Worm (Caenorhabditis elegans) whole organism, L1 larva: ENCODE measurements around the gene hpr-9.

Experiments used
- F16B12.6 ChIP-seq: fragments of 150-350 bp; optimal IDR thresholded peaks from 2 replicates; lab custom pipeline; 2014; ENCODE audit warnings: missing biosample characterization, missing genetic modification characterization
- Y116A8C.19 ChIP-seq: sonication (generic microtip); optimal IDR thresholded peaks from 2 replicates; lab custom pipeline; 2016; ENCODE audit warnings: missing compliant biosample characterization, missing genetic modification characterization, borderline replicate concordance
- alr-1 ChIP-seq: fragments of 200-800 bp; sonication (Bioruptor generic); optimal IDR thresholded peaks from 2 replicates; lab custom pipeline; 2018; ENCODE audit warnings: borderline replicate concordance, mild to moderate bottlenecking, missing genetic modification characterization, missing compliant biosample characterization
- ama-1 ChIP-seq: fragments of 150-350 bp; optimal IDR thresholded peaks from 2 replicates; lab custom pipeline; 2014
- ceh-63 ChIP-seq: fragments of 200-800 bp; sonication (Bioruptor generic); optimal IDR thresholded peaks from 2 replicates; lab custom pipeline; 2018; ENCODE audit warnings: mild to moderate bottlenecking, missing genetic modification characterization, missing compliant biosample characterization
- ceh-8 ChIP-seq: fragments of 200-800 bp; sonication (Bioruptor generic); optimal IDR thresholded peaks from 2 replicates; lab custom pipeline; 2018; ENCODE audit warnings: mild to moderate bottlenecking, missing genetic modification characterization, moderate library complexity, missing compliant biosample characterization
- ceh-90 ChIP-seq: sonication (generic microtip); optimal IDR thresholded peaks from 2 replicates; lab custom pipeline; 2016; ENCODE audit warnings: missing genetic modification characterization, missing compliant biosample characterization
- ces-1 ChIP-seq: fragments of 150-350 bp; optimal IDR thresholded peaks from 2 replicates; lab custom pipeline; 2014; ENCODE audit warnings: missing biosample characterization, missing genetic modification reagents, missing genetic modification characterization
- dpl-1 ChIP-seq, 3 experiments: fragments of 150-350 bp in 2 of 3; sonication (generic microtip) in 1 of 3; optimal IDR thresholded peaks; 2 replicates each; lab custom pipeline; 2014 to 2017; ENCODE audit warnings: missing biosample characterization in 3 of 3, missing genetic modification characterization in 3 of 3, missing genetic modification reagents in 3 of 3
- dsc-1 ChIP-seq: sonication (generic microtip); optimal IDR thresholded peaks from 2 replicates; lab custom pipeline; 2016; ENCODE audit warnings: mild to moderate bottlenecking, missing genetic modification characterization, missing compliant biosample characterization
- egl-27 ChIP-seq, 2 experiments: fragments of 150-350 bp in 1 of 2; sonication (generic microtip); optimal IDR thresholded peaks; 3 replicates each; lab custom pipeline; 2017 to 2018; ENCODE audit warnings: missing biosample characterization in 2 of 2, missing genetic modification characterization in 2 of 2, missing genetic modification reagents in 2 of 2
- fkh-8 ChIP-seq: sonication (generic microtip); optimal IDR thresholded peaks from 2 replicates; lab custom pipeline; 2016; ENCODE audit warnings: mild to moderate bottlenecking, missing genetic modification characterization, missing compliant biosample characterization
- grh-1 ChIP-seq: fragments of 200-800 bp; sonication (Bioruptor generic); IDR thresholded peaks from 2 replicates; pipeline ENCODE4 v1.3.6; 2022; ENCODE audit warnings: missing genetic modification reagents, missing genetic modification characterization, missing compliant biosample characterization
- hpl-2 ChIP-seq: fragments of 150-350 bp; optimal IDR thresholded peaks from 2 replicates; lab custom pipeline; 2014; ENCODE audit warnings: missing biosample characterization, missing genetic modification reagents, missing genetic modification characterization
- irx-1 ChIP-seq: sonication (generic microtip); optimal IDR thresholded peaks from 2 replicates; lab custom pipeline; 2016; ENCODE audit warnings: missing genetic modification characterization, missing compliant biosample characterization
- isw-1 ChIP-seq: fragments of 200-800 bp; sonication (Bioruptor generic); IDR thresholded peaks from 2 replicates; pipeline ENCODE4 v1.3.6; 2022; ENCODE audit warnings: missing genetic modification characterization, missing compliant biosample characterization
- lin-15B ChIP-seq: fragments of 150-350 bp; sonication (generic microtip); optimal IDR thresholded peaks from 3 replicates; lab custom pipeline; 2014; ENCODE audit warnings: missing biosample characterization, missing genetic modification characterization
- lin-35 ChIP-seq, 2 experiments: fragments of 150-350 bp; optimal IDR thresholded peaks; 2 replicates each; lab custom pipeline; 2014; ENCODE audit warnings: missing biosample characterization in 2 of 2, missing genetic modification characterization in 2 of 2, missing genetic modification reagents in 2 of 2
- lin-39 ChIP-seq: fragments of 150-350 bp; optimal IDR thresholded peaks from 2 replicates; lab custom pipeline; 2014; ENCODE audit warnings: missing biosample characterization, missing genetic modification reagents, missing genetic modification characterization
- lir-3 ChIP-seq: sonication (generic microtip); optimal IDR thresholded peaks from 2 replicates; lab custom pipeline; 2016; ENCODE audit warnings: mild to moderate bottlenecking, missing genetic modification characterization, moderate library complexity, missing compliant biosample characterization; ENCODE audit not compliant: poor library complexity
- mdl-1 ChIP-seq, 2 experiments: fragments of 150-350 bp; optimal IDR thresholded peaks; 2 replicates each; lab custom pipeline; 2014 to 2017; ENCODE audit warnings: missing biosample characterization in 2 of 2, missing genetic modification characterization in 2 of 2, inconsistent platforms in 1 of 2
- mef-2 ChIP-seq: fragments of 150-350 bp; optimal IDR thresholded peaks from 2 replicates; lab custom pipeline; 2014; ENCODE audit warnings: missing biosample characterization, missing genetic modification characterization
- nhr-11 ChIP-seq: fragments of 150-350 bp; optimal IDR thresholded peaks from 2 replicates; lab custom pipeline; 2014; ENCODE audit warnings: missing biosample characterization, missing genetic modification characterization
- nhr-19 ChIP-seq: fragments of 200-800 bp; sonication (Bioruptor generic); conservative IDR thresholded peaks from 2 replicates; pipeline ENCODE4 v1.3.6; 2022; ENCODE audit warnings: missing genetic modification characterization, missing compliant biosample characterization
- nhr-28 ChIP-seq: fragments of 150-350 bp; optimal IDR thresholded peaks from 2 replicates; lab custom pipeline; 2014; ENCODE audit warnings: missing biosample characterization, missing genetic modification characterization
- nhr-47 ChIP-seq: sonication (generic microtip); optimal IDR thresholded peaks from 2 replicates; lab custom pipeline; 2016; ENCODE audit warnings: mild to moderate bottlenecking, missing genetic modification characterization, moderate library complexity, missing compliant biosample characterization
- nhr-71 ChIP-seq: sonication (generic microtip); optimal IDR thresholded peaks from 2 replicates; lab custom pipeline; 2016; ENCODE audit warnings: mild to moderate bottlenecking, missing genetic modification characterization, moderate library complexity, missing compliant biosample characterization
- nhr-77 ChIP-seq: fragments of 150-350 bp; optimal IDR thresholded peaks from 2 replicates; lab custom pipeline; 2014; ENCODE audit warnings: missing biosample characterization, missing genetic modification characterization
- nhr-84 ChIP-seq: sonication (generic microtip); optimal IDR thresholded peaks from 2 replicates; lab custom pipeline; 2017; ENCODE audit warnings: missing biosample characterization, missing genetic modification characterization
- pax-3 ChIP-seq: fragments of 200-800 bp; sonication (Bioruptor generic); optimal IDR thresholded peaks from 2 replicates; lab custom pipeline; 2018; ENCODE audit warnings: mild to moderate bottlenecking, missing genetic modification characterization, moderate library complexity, missing compliant biosample characterization
- pqm-1 ChIP-seq: sonication (generic microtip); optimal IDR thresholded peaks from 3 replicates; lab custom pipeline; 2017; ENCODE audit warnings: missing biosample characterization, missing genetic modification characterization
- skn-1 ChIP-seq: fragments of 150-350 bp; optimal IDR thresholded peaks from 2 replicates; lab custom pipeline; 2014; ENCODE audit warnings: missing biosample characterization, missing genetic modification characterization
- snpc-4 ChIP-seq: fragments of 150-350 bp; optimal IDR thresholded peaks from 2 replicates; lab custom pipeline; 2014; ENCODE audit warnings: missing biosample characterization, missing genetic modification characterization
- sox-4 ChIP-seq: sonication (generic microtip); optimal IDR thresholded peaks from 2 replicates; lab custom pipeline; 2016; ENCODE audit warnings: missing genetic modification characterization, missing compliant biosample characterization
- sptf-1 ChIP-seq: fragments of 150-350 bp; optimal IDR thresholded peaks from 2 replicates; lab custom pipeline; 2014; ENCODE audit warnings: missing biosample characterization, missing genetic modification characterization
- swsn-7 ChIP-seq: sonication (generic microtip); optimal IDR thresholded peaks from 2 replicates; lab custom pipeline; 2016; ENCODE audit warnings: missing genetic modification characterization, missing compliant biosample characterization
- tbx-2 ChIP-seq: sonication (generic microtip); optimal IDR thresholded peaks from 2 replicates; lab custom pipeline; 2016; ENCODE audit warnings: missing genetic modification characterization, missing compliant biosample characterization
- unc-130 ChIP-seq: fragments of 150-350 bp; optimal IDR thresholded peaks from 2 replicates; lab custom pipeline; 2017; ENCODE audit warnings: missing biosample characterization, missing genetic modification characterization, inconsistent platforms
- unc-30 ChIP-seq: sonication (generic microtip); optimal IDR thresholded peaks from 2 replicates; lab custom pipeline; 2017; ENCODE audit warnings: missing biosample characterization, missing genetic modification characterization
- unc-62 ChIP-seq: fragments of 150-350 bp; optimal IDR thresholded peaks from 2 replicates; lab custom pipeline; 2014; ENCODE audit warnings: missing biosample characterization, missing genetic modification reagents, missing genetic modification characterization
- unc-98 ChIP-seq: fragments of 200-800 bp; sonication (Bioruptor generic); IDR thresholded peaks from 2 replicates; pipeline ENCODE4 v1.3.6; 2022; ENCODE audit warnings: missing genetic modification characterization, missing compliant biosample characterization
- vab-15 ChIP-seq: sonication (generic microtip); optimal IDR thresholded peaks from 2 replicates; lab custom pipeline; 2017; ENCODE audit warnings: missing genotype, mild to moderate bottlenecking, missing genetic modification characterization, missing compliant biosample characterization
- zag-1 ChIP-seq: fragments of 150-350 bp; optimal IDR thresholded peaks from 2 replicates; lab custom pipeline; 2014; ENCODE audit warnings: missing biosample characterization, missing genetic modification characterization
- ztf-11 ChIP-seq, 2 experiments: sonication (generic microtip); optimal IDR thresholded peaks; 2 replicates each; lab custom pipeline; 2016 to 2017; ENCODE audit warnings: missing genetic modification characterization in 2 of 2, missing biosample characterization in 1 of 2, missing compliant biosample characterization in 1 of 2
- ztf-4 ChIP-seq: fragments of 150-350 bp; optimal IDR thresholded peaks from 2 replicates; lab custom pipeline; 2014; ENCODE audit warnings: missing biosample characterization, missing genetic modification characterization

hpr-9 gene

DNA sequence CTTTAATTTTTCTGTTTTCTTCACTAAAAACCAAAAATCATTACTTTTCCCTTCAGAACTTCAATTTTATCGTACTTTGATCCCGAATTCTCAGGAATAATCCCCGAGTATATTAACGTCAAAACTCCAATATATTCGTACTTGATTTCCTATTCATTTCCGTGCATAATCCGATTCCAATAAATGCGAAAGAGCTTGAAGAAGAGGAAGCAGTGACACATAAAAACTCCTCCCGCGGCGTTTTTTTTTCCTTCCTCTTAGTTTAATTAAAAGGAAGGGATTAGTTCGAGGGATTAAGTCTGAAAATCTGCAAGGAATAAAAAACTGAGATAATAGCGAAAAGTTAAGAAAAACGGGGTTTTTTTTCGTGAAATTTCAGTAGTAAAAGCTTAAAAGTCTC lies 20.5 kb upstream of the hpr-9 start (continued):
- TF ChIP-seq unc-130 (tag; lab: Kevin White, UChicago) = no peak
- no peak for TF ChIP-seq mef-2 (tag; lab: Kevin White, UChicago)
- TF ChIP-seq lir-3 (tag; lab: Kevin White, UChicago) = no peak
- TF ChIP-seq unc-30 = no peak
- no peak for TF ChIP-seq ztf-4 (tag; lab: Kevin White, UChicago)
- TF ChIP-seq ceh-90 (tag; lab: Kevin White, UChicago) = no peak
- no peak for TF ChIP-seq mdl-1 (tag; optimal IDR thresholded peaks at IDR 0.05; lab: Kevin White, UChicago)
- no peak for TF ChIP-seq nhr-28
- TF ChIP-seq ztf-11 (tag; optimal IDR thresholded peaks at IDR 0.05; lab: Kevin White, UChicago) = no peak
- TF ChIP-seq irx-1 (tag; lab: Kevin White, UChicago) = no peak
- peak; percentile 53 for TF ChIP-seq nhr-71 (tag; lab: Kevin White, UChicago)
- no peak for TF ChIP-seq unc-98 (GFP tag; lab: Robert Waterston, UW)
- no peak for TF ChIP-seq hpl-2 (GFP tag; lab: Kevin White, UChicago)
- TF ChIP-seq alr-1 (tag; lab: Kevin White, UChicago) = no peak
- no peak for TF ChIP-seq egl-27 (tag; optimal IDR thresholded peaks at IDR 0.05; lab: Kevin White, UChicago)
- no peak for TF ChIP-seq ceh-63 (GFP tag; lab: Kevin White, UChicago)
- no peak for TF ChIP-seq ceh-8
- no peak for TF ChIP-seq nhr-19 (GFP tag; lab: Robert Waterston, UW)
- TF ChIP-seq nhr-11 = no peak
- no peak for TF ChIP-seq snpc-4
- TF ChIP-seq nhr-84 = no peak
- peak; percentile 4 for TF ChIP-seq sox-4 (tag; lab: Kevin White, UChicago)
- no peak for TF ChIP-seq dpl-1 (GFP tag; optimal IDR thresholded peaks at IDR 0.05; lab: Kevin White, UChicago)
- TF ChIP-seq sptf-1 (tag; lab: Kevin White, UChicago) = no peak
- TF ChIP-seq lin-39 (tag; lab: Kevin White, UChicago) = no peak
- no peak for TF ChIP-seq pqm-1
- no peak for TF ChIP-seq lin-35 (GFP tag; optimal IDR thresholded peaks at IDR 0.05; lab: Kevin White, UChicago)
- TF ChIP-seq dsc-1 (tag; lab: Kevin White, UChicago) = peak; percentile 95
- TF ChIP-seq vab-15 (tag; lab: Kevin White, UChicago) = no peak
- no peak for TF ChIP-seq F16B12.6
- TF ChIP-seq nhr-47 (tag; lab: Kevin White, UChicago) = peak; percentile 58
- peak; percentile 20 for TF ChIP-seq swsn-7 (tag; lab: Kevin White, UChicago)
- no peak for TF ChIP-seq tbx-2 (tag; lab: Kevin White, UChicago)
- TF ChIP-seq ama-1 (lab: Kevin White, UChicago) = no peak
- no peak for TF ChIP-seq lin-15B (tag; lab: Kevin White, UChicago)
- TF ChIP-seq fkh-8 = peak; percentile 84
- no peak for TF ChIP-seq skn-1

DNA sequence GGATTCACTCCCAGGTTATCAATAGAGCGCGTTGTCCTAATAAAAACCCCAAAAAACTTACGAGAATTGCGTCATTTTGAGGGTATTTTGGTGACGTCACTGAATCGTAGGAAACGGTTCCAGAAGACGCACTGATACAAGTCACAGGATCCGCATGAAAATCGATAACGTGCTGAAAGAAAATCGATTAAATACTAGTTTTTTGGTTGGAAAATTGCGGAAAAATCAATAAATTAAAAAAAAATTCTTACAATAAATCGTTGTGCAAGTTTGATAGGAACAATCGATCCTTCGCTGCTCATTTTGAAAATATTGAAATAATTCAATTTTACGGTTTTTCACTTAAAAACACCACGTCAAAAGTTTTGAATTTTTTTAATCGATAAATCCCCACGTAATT lies 18.1 kb upstream of the hpr-9 start, which contains the start of gene Y39A1A.2:
TSS of gene Y39A1A.2 (minus strand) at position 319 of the 400 bp plus-strand sequence.
- TF ChIP-seq isw-1 (no peak), zag-1 (tag; lab: Kevin White, UChicago) (no peak), sox-4 (tag; lab: Kevin White, UChicago) (no peak), ces-1 (GFP tag; lab: Kevin White, UChicago) (no peak), pax-3 (tag; lab: Kevin White, UChicago) (no peak), unc-62 (GFP tag; lab: Kevin White, UChicago) (no peak), ama-1 (lab: Kevin White, UChicago) (no peak), alr-1 (tag; lab: Kevin White, UChicago) (no peak), hpl-2 (GFP tag; lab: Kevin White, UChicago) (no peak), unc-30 (no peak), Y116A8C.19 (tag; lab: Kevin White, UChicago) (no peak), nhr-77 (tag; lab: Kevin White, UChicago) (no peak), grh-1 (GFP tag; lab: Robert Waterston, UW) (no peak)
- TF ChIP-seq, all 84 proteins: peak for 0
